Fruit fly (Drosophila melanogaster): ENCODE data around the gene CG4360.
A peak's percentile ranks its signal among the peaks of the same experiment; 100 is the strongest.

Gene CG4360

DNA sequence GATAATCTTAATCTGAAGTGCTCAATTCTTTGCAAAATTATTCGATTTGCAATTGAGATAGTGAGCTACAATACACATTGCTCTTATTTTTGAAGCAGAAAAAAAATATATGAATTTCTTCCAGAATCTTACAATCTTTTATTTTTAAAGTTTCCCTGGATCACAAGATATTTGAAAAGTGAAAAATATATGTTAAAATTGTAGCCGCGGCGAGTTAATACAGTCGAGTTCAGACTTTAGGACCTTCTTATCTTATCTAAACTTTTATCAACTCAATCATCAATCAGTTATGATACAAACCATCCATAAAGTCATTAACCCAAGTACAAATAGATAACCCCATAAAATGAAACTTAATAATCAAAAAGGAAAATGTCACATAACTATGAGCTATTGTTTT, 16.9 kb downstream of the CG4360 start:
- TF ChIP-seq CG6276 (GFP tag; optimal IDR thresholded peaks at IDR 0.05) (peak; percentile 36), Sox102F (GFP tag; optimal IDR thresholded peaks at IDR 0.05) (peak; percentile 19), Hr39 (GFP tag; optimal IDR thresholded peaks at IDR 0.05) (peak; percentile 24), CG3919 (GFP tag; optimal IDR thresholded peaks at IDR 0.05) (no peak), CG16779 (tag; optimal IDR thresholded peaks at IDR 0.05) (no peak), Eip93F (GFP tag; optimal IDR thresholded peaks at IDR 0.05) (no peak), salr (GFP tag; optimal IDR thresholded peaks at IDR 0.05) (peak in 1 of 2 experiments; percentile 30), topi (GFP tag; optimal IDR thresholded peaks at IDR 0.05) (no peak), dsx (GFP tag; optimal IDR thresholded peaks at IDR 0.05; ENCODE audit: poor library complexity, severe bottlenecking) (no peak), CG10631 (GFP tag; optimal IDR thresholded peaks at IDR 0.05) (no peak), CG6792 (GFP tag; optimal IDR thresholded peaks at IDR 0.05) (no peak), CG8632 (GFP tag; optimal IDR thresholded peaks at IDR 0.05) (no peak), CG1621 (tag; optimal IDR thresholded peaks at IDR 0.05) (no peak), CG8119 (GFP tag; IDR thresholded peaks at IDR 0.05) (no peak), Sox14 (GFP tag; optimal IDR thresholded peaks at IDR 0.05) (no peak), Ets96B (tag; optimal IDR thresholded peaks at IDR 0.05) (no peak), CG34406 (GFP tag; optimal IDR thresholded peaks at IDR 0.05) (no peak), cyc (GFP tag; optimal IDR thresholded peaks at IDR 0.05) (no peak), CG10669 (GFP tag; optimal IDR thresholded peaks at IDR 0.05) (no peak), CG7368 (GFP tag; optimal IDR thresholded peaks at IDR 0.05) (no peak), Sox15 (GFP tag; optimal IDR thresholded peaks at IDR 0.05) (no peak), vri (GFP tag; optimal IDR thresholded peaks at IDR 0.05) (peak; percentile 55), CG31627 (GFP tag; optimal IDR thresholded peaks at IDR 0.05) (no peak), eg (GFP tag; IDR thresholded peaks at IDR 0.05) (no peak), CG15336 (GFP tag; IDR thresholded peaks at IDR 0.05) (no peak; the same call in 1 of the 2 replicates), Smox (GFP tag; optimal IDR thresholded peaks at IDR 0.05) (no peak), Lpt (GFP tag; optimal IDR thresholded peaks at IDR 0.05) (no peak), dac (GFP tag; optimal IDR thresholded peaks at IDR 0.05) (no peak), lz (GFP tag; optimal IDR thresholded peaks at IDR 0.05) (no peak), CG11762 (GFP tag; optimal IDR thresholded peaks at IDR 0.05; ENCODE audit: insufficient read depth) (no peak), Hr4 (GFP tag; optimal IDR thresholded peaks at IDR 0.05) (peak; percentile 31), Gug (GFP tag; IDR thresholded peaks at IDR 0.05) (no peak), Eip75B (GFP tag; optimal IDR thresholded peaks at IDR 0.05) (peak; percentile 10), fd85E (GFP tag; optimal IDR thresholded peaks at IDR 0.05) (no peak), pdm3 (GFP tag; optimal IDR thresholded peaks at IDR 0.05) (peak; percentile 7), esn (GFP tag; optimal IDR thresholded peaks at IDR 0.05) (peak; percentile 11), CG4318 (GFP tag; optimal IDR thresholded peaks at IDR 0.05) (no peak), Eip78C (GFP tag) (peak; percentile 71), net (GFP tag; optimal IDR thresholded peaks at IDR 0.05) (peak; percentile 2), CG11294 (GFP tag; IDR thresholded peaks at IDR 0.05) (no peak), Hr38 (GFP tag; optimal IDR thresholded peaks at IDR 0.05) (no peak), achi (GFP tag; optimal IDR thresholded peaks at IDR 0.05) (peak; percentile 5), spab (GFP tag; optimal IDR thresholded peaks at IDR 0.05) (no peak), svp (GFP tag) (peak; percentile 49), OdsH (GFP tag; optimal IDR thresholded peaks at IDR 0.05) (peak; percentile 26), acj6 (GFP tag; optimal IDR thresholded peaks at IDR 0.05) (peak; percentile 12), CG9139 (GFP tag; optimal IDR thresholded peaks at IDR 0.05) (no peak), CG6808 (GFP tag; optimal IDR thresholded peaks at IDR 0.05) (no peak), CG8319 (GFP tag; optimal IDR thresholded peaks at IDR 0.05) (no peak), fkh (GFP tag; optimal IDR thresholded peaks at IDR 0.05) (no peak), fd59A (GFP tag; optimal IDR thresholded peaks at IDR 0.05) (no peak), Blimp-1 (GFP tag; optimal IDR thresholded peaks at IDR 0.05) (no peak), CG6854 (GFP tag; optimal IDR thresholded peaks at IDR 0.05) (no peak)
